Worm (Caenorhabditis elegans): ENCODE results near the gene C47E12.9.

C47E12.9 gene

DNA sequence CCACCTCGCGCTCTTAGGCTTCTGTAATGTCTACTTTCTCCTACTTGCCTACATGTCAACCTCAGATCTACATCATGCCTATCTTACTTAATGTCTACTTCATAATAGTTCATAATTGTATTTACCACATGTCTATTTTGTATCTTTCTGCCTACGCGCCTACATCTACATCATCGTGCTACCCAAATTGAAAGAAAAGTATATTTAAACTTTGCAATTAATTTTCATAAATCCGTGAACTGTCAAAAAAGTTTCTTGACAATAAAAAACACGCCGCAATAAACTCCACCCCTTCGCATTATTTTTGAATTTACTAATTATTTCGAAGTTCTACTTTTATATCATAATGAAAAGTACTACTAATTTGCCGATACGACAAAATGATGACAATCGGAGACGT is 48.5 kb downstream of the C47E12.9 start, which contains the start of gene F44D12.8:
Gene F44D12.8 (plus strand): TSS at position 301 of the 400 bp plus-strand sequence.
- TF ChIP-seq lin-11 (tag; optimal IDR thresholded peaks at IDR 0.05) = no peak
- TF ChIP-seq tbx-2 (tag; optimal IDR thresholded peaks at IDR 0.05) = no peak
- TF ChIP-seq pag-3 (tag; optimal IDR thresholded peaks at IDR 0.05; ENCODE audit: borderline replicate concordance) = no peak
- no peak for TF ChIP-seq ahr-1 (tag; optimal IDR thresholded peaks at IDR 0.05)
- TF ChIP-seq che-1 (tag; optimal IDR thresholded peaks at IDR 0.05) = no peak
- no peak for TF ChIP-seq ceh-2 (tag; optimal IDR thresholded peaks at IDR 0.05)
- no peak for TF ChIP-seq hlh-13 (GFP tag; optimal IDR thresholded peaks at IDR 0.05)
- TF ChIP-seq nhr-11 (tag; optimal IDR thresholded peaks at IDR 0.05) = no peak
- no peak for TF ChIP-seq nfya-1 (tag; optimal IDR thresholded peaks at IDR 0.05)

All from whole organism, late embryonic.